Worm (Caenorhabditis elegans): Measurements from ENCODE around the gene C45B2.6.

- TF ChIP-seq nhr-12 (tag; optimal IDR thresholded peaks at IDR 0.05), result no peak
- no peak for TF ChIP-seq lin-13 (tag; optimal IDR thresholded peaks at IDR 0.05)
- TF ChIP-seq nhr-76 (tag; optimal IDR thresholded peaks at IDR 0.05), result no peak
- TF ChIP-seq snpc-4 (tag; optimal IDR thresholded peaks at IDR 0.05), result no peak
- TF ChIP-seq mep-1 (tag; optimal IDR thresholded peaks at IDR 0.05), result no peak
- TF ChIP-seq unc-62 (GFP tag; optimal IDR thresholded peaks at IDR 0.05), result no peak
- TF ChIP-seq drap-1 (GFP tag; optimal IDR thresholded peaks at IDR 0.05), result no peak
- no peak for TF ChIP-seq lin-32 (GFP tag; optimal IDR thresholded peaks at IDR 0.05)
- no peak for TF ChIP-seq mls-2 (tag; optimal IDR thresholded peaks at IDR 0.05)
- TF ChIP-seq ztf-11 (tag; optimal IDR thresholded peaks at IDR 0.05), result no peak
- TF ChIP-seq M03D4.4 (tag; optimal IDR thresholded peaks at IDR 0.05), result no peak
- peak; percentile 82 for TF ChIP-seq ham-2 (GFP tag; optimal IDR thresholded peaks at IDR 0.05)
Observed at ce11 chrX:6066618-6067017, 13.9 kb downstream of the C45B2.6 start.

All from whole organism, mixed stage, embryonic.